Fruit fly (Drosophila melanogaster): ENCODE measurements around the gene mRpL21.

mRpL21 gene

dm6 chr3L:19254715-19255428, at the start of gene mRpL21, which contains the start of gene rept:
Gene mRpL21 (minus strand): TSS chr3L:19255061.
Gene rept (plus strand): TSS chr3L:19255340.
- TF ChIP-seq CG8478 (optimal IDR thresholded peaks at IDR 0.05), result no peak
- TF ChIP-seq Dll (optimal IDR thresholded peaks at IDR 0.05), result no peak
- no peak for TF ChIP-seq usp (GFP tag; optimal IDR thresholded peaks at IDR 0.05)
- no peak for TF ChIP-seq pan (optimal IDR thresholded peaks at IDR 0.05)
- TF ChIP-seq psq (optimal IDR thresholded peaks at IDR 0.05), result no peak
- no peak for TF ChIP-seq EcR (GFP tag; optimal IDR thresholded peaks at IDR 0.05)

- TF ChIP-seq pan (optimal IDR thresholded peaks at IDR 0.05), result no peak
- no peak for TF ChIP-seq usp (GFP tag; optimal IDR thresholded peaks at IDR 0.05)
- TF ChIP-seq CG8478 (optimal IDR thresholded peaks at IDR 0.05), result no peak
- no peak for TF ChIP-seq Dll (optimal IDR thresholded peaks at IDR 0.05)
- no peak for TF ChIP-seq EcR (GFP tag; optimal IDR thresholded peaks at IDR 0.05)
- no peak for TF ChIP-seq psq (optimal IDR thresholded peaks at IDR 0.05)
Observed at dm6 chr3L:19294613-19295299, 39.9 kb upstream of the mRpL21 start.

DNA sequence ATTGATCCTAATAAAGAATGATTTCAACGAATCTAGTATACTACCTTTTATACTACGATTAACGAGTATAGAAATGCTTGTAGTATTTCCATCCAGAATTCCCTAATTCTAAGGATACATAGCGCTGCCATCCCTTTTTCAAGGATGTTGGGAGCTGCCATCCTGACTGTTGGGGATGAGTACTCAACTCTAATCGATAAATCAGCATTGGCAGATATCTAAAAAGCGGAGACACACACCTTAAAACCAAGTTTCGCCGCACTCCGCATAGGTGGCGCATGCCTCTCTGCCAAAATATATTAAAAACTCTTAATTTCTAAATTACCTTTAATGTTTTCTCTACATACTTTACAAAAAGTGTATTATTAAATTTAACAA, 39.4 kb upstream of the mRpL21 start, which contains the start of gene fal:
Gene fal, plus strand, starts transcription at position 330 of the 378 bp plus-strand sequence.
- TF ChIP-seq psq (optimal IDR thresholded peaks at IDR 0.05), result no peak
- no peak for TF ChIP-seq Dll (optimal IDR thresholded peaks at IDR 0.05)
- TF ChIP-seq EcR (GFP tag; optimal IDR thresholded peaks at IDR 0.05), result no peak
- TF ChIP-seq CG8478 (optimal IDR thresholded peaks at IDR 0.05), result no peak
- no peak for TF ChIP-seq pan (optimal IDR thresholded peaks at IDR 0.05)
- TF ChIP-seq usp (GFP tag; optimal IDR thresholded peaks at IDR 0.05), result no peak

- TF ChIP-seq EcR (GFP tag; optimal IDR thresholded peaks at IDR 0.05) (peak in 1 of 2 experiments; percentile 18), CG8478 (optimal IDR thresholded peaks at IDR 0.05) (no peak)
Observed at dm6 chr3L:19293178-19293741, 38.4 kb upstream of the mRpL21 start.

- no peak for TF ChIP-seq EcR (GFP tag; optimal IDR thresholded peaks at IDR 0.05)
- TF ChIP-seq Dll (optimal IDR thresholded peaks at IDR 0.05), result peak; percentile 64
Observed at dm6 chr3L:19292440-19293175, 37.7 kb upstream of the mRpL21 start, which contains the start of gene Gbs-76A. Gene Gbs-76A (minus strand): TSS chr3L:19292766.

DNA sequence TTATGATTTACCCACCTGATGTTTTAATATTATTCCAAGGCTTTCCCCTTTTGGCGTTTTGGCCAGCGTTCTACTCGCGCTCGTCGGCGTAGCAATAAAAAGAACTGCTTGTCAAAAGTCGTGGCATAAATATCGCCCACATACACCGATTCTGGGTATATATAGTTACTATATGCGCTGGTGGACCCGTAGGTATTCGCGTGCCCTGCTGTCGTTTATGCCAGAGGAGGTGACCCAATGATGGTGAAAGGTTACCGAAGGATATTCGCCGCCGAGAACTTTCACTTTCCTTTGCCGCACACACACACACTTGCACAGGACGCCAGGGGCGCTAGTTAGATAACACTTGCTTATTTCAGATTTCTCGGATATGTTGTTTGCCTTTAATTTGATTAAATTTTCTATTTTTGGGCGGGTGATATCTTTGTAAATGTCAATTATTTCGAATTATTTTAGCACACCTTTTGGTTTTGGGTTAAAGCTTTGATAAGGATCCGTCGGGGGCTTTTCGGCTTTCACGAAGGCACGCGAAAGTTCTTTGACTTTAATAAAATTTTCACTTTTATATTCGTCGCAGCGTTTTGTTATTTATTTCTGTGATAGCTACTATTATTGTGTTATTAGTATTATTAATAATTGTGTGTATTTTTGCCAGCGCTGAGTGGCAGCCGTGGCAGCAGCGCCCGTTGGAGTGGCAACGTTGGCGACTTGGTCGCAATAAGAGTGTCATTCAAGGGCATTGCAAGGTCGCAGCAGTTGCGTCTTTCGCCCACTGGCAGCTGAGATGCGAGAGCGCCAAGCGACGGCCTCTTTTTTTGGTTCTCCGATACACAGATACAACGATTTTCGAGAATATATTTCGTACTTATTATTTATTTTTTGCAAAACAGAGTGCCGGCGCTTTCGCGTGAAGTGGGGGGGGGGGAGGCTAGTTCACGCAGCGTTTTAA, 36.9 kb upstream of the mRpL21 start:
- no peak for TF ChIP-seq usp (GFP tag; optimal IDR thresholded peaks at IDR 0.05)
- TF ChIP-seq psq (optimal IDR thresholded peaks at IDR 0.05), result no peak
- no peak for TF ChIP-seq EcR (GFP tag; optimal IDR thresholded peaks at IDR 0.05)
- no peak for TF ChIP-seq Dll (optimal IDR thresholded peaks at IDR 0.05)

DNA sequence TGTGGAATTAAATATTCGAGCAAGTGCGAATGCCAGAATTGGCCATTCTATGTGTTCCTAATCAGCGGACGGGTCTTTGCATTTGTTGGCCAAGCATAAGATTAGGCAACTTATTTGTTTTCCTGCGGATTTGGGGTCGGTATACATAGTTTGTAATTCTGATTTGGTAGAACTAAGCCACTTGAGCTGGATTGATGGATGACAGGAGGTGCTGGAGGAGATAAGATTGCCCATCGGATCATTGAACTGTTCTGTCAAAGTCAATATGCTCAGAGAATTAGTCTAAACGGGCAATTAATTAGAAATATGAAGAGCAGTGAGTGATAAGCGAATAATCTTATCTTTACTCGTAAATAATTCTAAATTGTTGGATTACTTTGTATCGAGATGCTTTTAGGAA, 34.5 kb upstream of the mRpL21 start:
- TF ChIP-seq Dll (optimal IDR thresholded peaks at IDR 0.05) (no peak), pan (optimal IDR thresholded peaks at IDR 0.05) (no peak), psq (optimal IDR thresholded peaks at IDR 0.05) (no peak), EcR (GFP tag; optimal IDR thresholded peaks at IDR 0.05) (no peak), usp (GFP tag; optimal IDR thresholded peaks at IDR 0.05) (no peak), CG8478 (optimal IDR thresholded peaks at IDR 0.05) (no peak)

- TF ChIP-seq psq (optimal IDR thresholded peaks at IDR 0.05), result no peak
- TF ChIP-seq EcR (GFP tag; optimal IDR thresholded peaks at IDR 0.05), result no peak
- no peak for TF ChIP-seq pan (optimal IDR thresholded peaks at IDR 0.05)
Observed at dm6 chr3L:19288395-19288969, 33.6 kb upstream of the mRpL21 start.

DNA sequence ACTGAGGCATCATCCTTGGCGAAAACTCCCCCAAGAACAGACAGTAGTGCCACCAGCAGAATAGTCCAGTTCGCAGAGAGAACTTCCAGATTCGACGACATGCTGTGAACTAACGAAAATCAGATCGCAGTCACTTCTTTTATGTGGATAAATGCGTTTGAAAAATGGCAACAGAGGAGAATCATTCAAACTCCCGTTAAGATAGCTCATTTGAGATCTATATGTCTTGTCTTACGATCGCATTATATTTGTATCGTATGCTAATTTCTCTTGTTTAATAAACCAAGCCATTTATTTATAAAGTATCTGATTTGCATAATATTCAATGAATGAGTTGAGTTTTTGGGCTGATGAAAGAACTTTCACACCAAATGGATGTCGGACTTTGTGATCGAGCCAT, 25.8 kb upstream of the mRpL21 start, which contains the start of gene CG14089:
Gene CG14089, minus strand, starts transcription at position 101 of the 400 bp plus-strand sequence.
- no peak for TF ChIP-seq EcR (GFP tag; optimal IDR thresholded peaks at IDR 0.05)
- TF ChIP-seq psq (optimal IDR thresholded peaks at IDR 0.05), result no peak
- no peak for TF ChIP-seq pan (optimal IDR thresholded peaks at IDR 0.05)
- TF ChIP-seq CG8478 (optimal IDR thresholded peaks at IDR 0.05), result no peak
- no peak for TF ChIP-seq usp (GFP tag; optimal IDR thresholded peaks at IDR 0.05)

DNA sequence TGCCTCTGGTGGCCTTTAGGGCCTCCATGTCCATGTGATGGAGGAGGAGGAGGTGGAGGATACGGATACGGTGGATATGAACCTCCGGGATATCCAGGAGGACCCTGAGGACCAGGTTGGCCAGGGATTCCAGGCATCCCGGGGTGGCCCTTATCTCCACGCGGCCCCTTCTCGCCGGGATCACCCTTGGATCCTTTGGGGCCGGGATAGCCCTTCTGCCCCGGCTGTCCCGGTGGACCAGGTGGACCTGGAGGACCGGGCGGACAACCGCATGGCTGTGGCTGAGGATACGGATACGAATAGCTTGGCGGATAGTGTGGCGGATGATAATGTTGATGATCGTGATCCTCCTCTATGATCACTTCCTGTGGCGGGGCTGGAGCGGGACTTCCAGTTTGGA, 25.4 kb upstream of the mRpL21 start:
- TF ChIP-seq CG8478 (optimal IDR thresholded peaks at IDR 0.05) (no peak), pan (optimal IDR thresholded peaks at IDR 0.05) (no peak), EcR (GFP tag; optimal IDR thresholded peaks at IDR 0.05) (no peak), usp (GFP tag; optimal IDR thresholded peaks at IDR 0.05) (no peak), psq (optimal IDR thresholded peaks at IDR 0.05) (no peak), Dll (optimal IDR thresholded peaks at IDR 0.05) (no peak)

DNA sequence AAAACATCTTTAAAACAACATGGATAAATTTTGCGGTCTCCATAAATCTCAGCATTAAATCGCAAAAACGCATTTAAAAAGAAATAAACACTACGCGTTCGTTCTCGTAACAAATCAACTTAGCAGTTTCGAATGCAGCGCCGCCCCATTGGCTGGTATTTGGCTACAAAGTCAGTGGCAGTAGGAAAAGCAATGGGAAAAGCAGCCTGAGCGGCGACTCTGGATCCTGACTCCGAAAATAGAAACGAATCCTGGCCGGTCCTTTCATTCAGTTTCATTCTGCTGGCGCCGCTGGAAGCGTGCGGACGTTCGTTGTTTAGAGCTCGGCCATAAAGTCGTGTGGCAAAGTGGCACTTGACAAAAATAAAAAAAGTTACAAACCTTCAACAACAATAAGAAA, 20.6 kb upstream of the mRpL21 start, which contains the start of gene CG14086:
Gene CG14086, plus strand, starts transcription at position 301 of the 400 bp plus-strand sequence.
- TF ChIP-seq EcR (GFP tag; optimal IDR thresholded peaks at IDR 0.05) (no peak), usp (GFP tag; optimal IDR thresholded peaks at IDR 0.05) (no peak), Dll (optimal IDR thresholded peaks at IDR 0.05) (no peak)

Data from whole organism.